Fruit fly (Drosophila melanogaster) whole organism, embryonic: ENCODE results near the gene CG5910.
A peak's percentile ranks its signal among the peaks of the same experiment; 100 is the strongest.

Experiments
- Abd-B ChIP-seq: fragments of 200-800 bp; sonication (Bioruptor generic); optimal IDR thresholded peaks from 2 replicates; lab custom pipeline; 2018; ENCODE audit warnings: missing biosample characterization, mild to moderate bottlenecking, missing genetic modification characterization, moderate library complexity
- Aef1 ChIP-seq: fragments of 200-800 bp; sonication (Bioruptor generic); IDR thresholded peaks from 3 replicates; pipeline ENCODE4 v1.3.6; 2022; ENCODE audit warnings: missing biosample characterization, missing genetic modification characterization
- Awh ChIP-seq: fragments of 200-800 bp; sonication (Bioruptor generic); IDR thresholded peaks from 2 replicates; pipeline ENCODE4, ENCODE4 v1.3.6; 2022; ENCODE audit warnings: missing biosample characterization, missing genetic modification characterization
- BEAF-32 ChIP-seq: fragments of 200-800 bp; sonication (Bioruptor generic); optimal IDR thresholded peaks from 3 replicates; lab custom pipeline; 2017; ENCODE audit warnings: missing biosample characterization, missing genetic modification characterization, mild to moderate bottlenecking, moderate library complexity, missing genetic modification reagents
- Bgb ChIP-seq: fragments of 200-800 bp; sonication (Bioruptor generic); IDR thresholded peaks from 2 replicates; pipeline ENCODE4 v1.3.6; 2022; ENCODE audit warnings: missing biosample characterization, missing genetic modification characterization; ENCODE audit not compliant: partially characterized antibody
- BtbVII ChIP-seq: fragments of 200-800 bp; sonication (Bioruptor generic); optimal IDR thresholded peaks from 3 replicates; lab custom pipeline; 2017; ENCODE audit warnings: missing biosample characterization, mild to moderate bottlenecking, missing genetic modification characterization
- CG11504 ChIP-seq: fragments of 200-800 bp; sonication (Bioruptor generic); optimal IDR thresholded peaks from 3 replicates; lab custom pipeline; 2019; ENCODE audit warnings: missing biosample characterization, mild to moderate bottlenecking, missing genetic modification characterization, moderate library complexity
- CG12104 ChIP-seq: fragments of 200-800 bp; sonication (Bioruptor generic); optimal IDR thresholded peaks from 3 replicates; lab custom pipeline; 2016; ENCODE audit warnings: missing biosample characterization, missing genetic modification characterization
- CG12219 ChIP-seq: fragments of 200-800 bp; sonication (Bioruptor generic); optimal IDR thresholded peaks from 3 replicates; lab custom pipeline; 2018; ENCODE audit warnings: missing biosample characterization, mild to moderate bottlenecking, missing genetic modification characterization
- CG13775 ChIP-seq: fragments of 200-800 bp; sonication (Bioruptor generic); optimal IDR thresholded peaks from 3 replicates; lab custom pipeline; 2017; ENCODE audit warnings: missing biosample characterization, mild to moderate bottlenecking, missing genetic modification characterization
- CG15011 ChIP-seq: fragments of 200-800 bp; sonication (Bioruptor generic); optimal IDR thresholded peaks from 3 replicates; lab custom pipeline; 2018; ENCODE audit warnings: missing biosample characterization, mild to moderate bottlenecking, missing genetic modification characterization
- CG15073 ChIP-seq: fragments of 200-800 bp; sonication (Bioruptor generic); optimal IDR thresholded peaks from 2 replicates; lab custom pipeline; 2016; ENCODE audit warnings: missing biosample characterization, missing genetic modification characterization
- CG16863 ChIP-seq: fragments of 200-800 bp; sonication (Bioruptor generic); optimal IDR thresholded peaks from 3 replicates; lab custom pipeline; 2016; ENCODE audit warnings: missing biosample characterization, missing genetic modification characterization
- CG17359 ChIP-seq: fragments of 200-800 bp; sonication (Bioruptor generic); optimal IDR thresholded peaks from 3 replicates; lab custom pipeline; 2018; ENCODE audit warnings: missing biosample characterization, mild to moderate bottlenecking, missing genetic modification characterization, moderate library complexity
- CG18599 ChIP-seq: fragments of 200-800 bp; sonication (Bioruptor generic); optimal IDR thresholded peaks from 3 replicates; lab custom pipeline; 2017; ENCODE audit warnings: missing biosample characterization, missing genetic modification characterization, mild to moderate bottlenecking, moderate library complexity, missing genetic modification reagents
- CG3847 ChIP-seq: fragments of 200-800 bp; sonication (Bioruptor generic); IDR thresholded peaks from 2 replicates; pipeline ENCODE4 v1.3.6; 2022; ENCODE audit warnings: missing biosample characterization, missing genetic modification characterization
- CG7357 ChIP-seq: fragments of 200-800 bp; sonication (Bioruptor generic); IDR thresholded peaks from 3 replicates; pipeline ENCODE4 v1.3.6; 2022; ENCODE audit warnings: missing biosample characterization, missing genetic modification characterization
- CG8089 ChIP-seq: fragments of 200-800 bp; sonication (Bioruptor generic); optimal IDR thresholded peaks from 3 replicates; lab custom pipeline; 2016; ENCODE audit warnings: missing biosample characterization, missing genetic modification characterization
- Dfd ChIP-seq, 2 experiments: fragments of >200 bp; optimal IDR thresholded peaks; 2 replicates each; lab custom pipeline; 2017; ENCODE audit warnings: missing biosample characterization in 2 of 2, missing genetic modification characterization in 2 of 2
- Ets65A ChIP-seq: fragments of 200-800 bp; sonication (Bioruptor generic); peaks from one replicate; lab custom pipeline; 2016; ENCODE audit warnings: missing biosample characterization, missing genetic modification characterization
- HmgZ ChIP-seq: fragments of 200-800 bp; sonication (Bioruptor generic); optimal IDR thresholded peaks from 2 replicates; lab custom pipeline; 2018; ENCODE audit warnings: missing biosample characterization, mild to moderate bottlenecking, missing genetic modification characterization
- Hr3 ChIP-seq: fragments of 200-800 bp; sonication (Bioruptor generic); optimal IDR thresholded peaks from 3 replicates; lab custom pipeline; 2016; ENCODE audit warnings: missing biosample characterization, missing genetic modification characterization
- Hr39 ChIP-seq: fragments of >200 bp; optimal IDR thresholded peaks from 2 replicates; lab custom pipeline; 2017
- Hr78 ChIP-seq, 2 experiments: fragments of 200-800 bp in 1 of 2; fragments of >200 bp in 1 of 2; sonication (Bioruptor generic) in 1 of 2; optimal IDR thresholded peaks; 2 replicates each; lab custom pipeline; 2017 to 2019; ENCODE audit warnings: missing biosample characterization in 2 of 2, missing genetic modification characterization in 2 of 2, mild to moderate bottlenecking in 1 of 2, moderate library complexity in 1 of 2
- Lpt ChIP-seq: fragments of >200 bp; optimal IDR thresholded peaks from 2 replicates; lab custom pipeline; 2018; ENCODE audit warnings: missing biosample characterization, missing genetic modification characterization
- Nf-YC ChIP-seq: fragments of 200-800 bp; optimal IDR thresholded peaks from 3 replicates; lab custom pipeline; 2019; ENCODE audit warnings: missing biosample characterization, mild to moderate bottlenecking, missing genetic modification characterization, moderate library complexity
- Oli ChIP-seq: fragments of 200-800 bp; sonication (Bioruptor generic); optimal IDR thresholded peaks from 2 replicates; lab custom pipeline; 2018; ENCODE audit warnings: missing biosample characterization, mild to moderate bottlenecking, missing genetic modification characterization, moderate library complexity
- Pdp1 ChIP-seq, 2 experiments: fragments of 200-800 bp; sonication (Bioruptor generic); optimal IDR thresholded peaks; 3 replicates each; lab custom pipeline; 2016; ENCODE audit warnings: missing biosample characterization in 2 of 2, missing genetic modification characterization in 2 of 2, mild to moderate bottlenecking in 1 of 2, moderate library complexity in 1 of 2
- Spps ChIP-seq: fragments of 200-800 bp; sonication (Bioruptor generic); optimal IDR thresholded peaks from 2 replicates; lab custom pipeline; 2018; ENCODE audit warnings: missing biosample characterization, mild to moderate bottlenecking, missing genetic modification characterization
- Trl ChIP-seq, 3 experiments: fragments of >200 bp in 2 of 3; fragments of 200-800 bp in 1 of 3; sonication (Bioruptor generic) in 1 of 3; optimal IDR thresholded peaks; 2 replicates in 1 of 3; 3 replicates in 2 of 3; lab custom pipeline; 2016 to 2017; ENCODE audit warnings: missing biosample characterization in 1 of 3, missing genetic modification characterization in 1 of 3
- Xrp1 ChIP-seq: fragments of 200-800 bp; sonication (Bioruptor generic); IDR thresholded peaks from 2 replicates; pipeline ENCODE4 v1.3.6; 2022; ENCODE audit warnings: missing biosample characterization, missing genetic modification characterization
- bcd ChIP-seq: fragments of 200-800 bp; sonication (Bioruptor generic); optimal IDR thresholded peaks from 2 replicates; lab custom pipeline; 2017; ENCODE audit warnings: missing biosample characterization, mild to moderate bottlenecking, missing genetic modification characterization
- bigmax ChIP-seq: fragments of 200-800 bp; sonication (Bioruptor generic); optimal IDR thresholded peaks from 2 replicates; lab custom pipeline; 2018; ENCODE audit warnings: missing biosample characterization, mild to moderate bottlenecking, missing genetic modification characterization
- disco-r ChIP-seq: fragments of 200-800 bp; sonication (Bioruptor generic); optimal IDR thresholded peaks from 2 replicates; lab custom pipeline; 2016; ENCODE audit warnings: missing biosample characterization, missing genetic modification characterization
- dmrt99B ChIP-seq: fragments of 200-800 bp; sonication (Bioruptor generic); optimal IDR thresholded peaks from 2 replicates; lab custom pipeline; 2018; ENCODE audit warnings: missing biosample characterization, mild to moderate bottlenecking, missing genetic modification characterization, moderate library complexity
- en ChIP-seq: fragments of 200-800 bp; sonication (Bioruptor generic); optimal IDR thresholded peaks from 2 replicates; lab custom pipeline; 2016; ENCODE audit warnings: missing biosample characterization, missing genetic modification characterization
- ewg ChIP-seq: fragments of 200-800 bp; sonication (Bioruptor generic); optimal IDR thresholded peaks from 3 replicates; lab custom pipeline; 2017; ENCODE audit warnings: mild to moderate bottlenecking, missing biosample characterization, missing genetic modification reagents, missing genetic modification characterization
- fu2 ChIP-seq: fragments of 200-800 bp; sonication (Bioruptor generic); optimal IDR thresholded peaks from 2 replicates; lab custom pipeline; 2016; ENCODE audit warnings: missing biosample characterization, missing genetic modification characterization
- ken ChIP-seq: fragments of 200-800 bp; sonication (Bioruptor generic); IDR thresholded peaks from 3 replicates; pipeline ENCODE4 v1.3.6; 2022; ENCODE audit warnings: missing biosample characterization, missing genetic modification characterization
- lov ChIP-seq, 2 experiments: fragments of 200-800 bp in 1 of 2; fragments of >200 bp in 1 of 2; sonication (Bioruptor generic) in 1 of 2; IDR thresholded peaks in 1 of 2; optimal IDR thresholded peaks in 1 of 2; 2 replicates in 1 of 2; 3 replicates in 1 of 2; pipeline versions ENCODE4 v1.3.6 to Lab custom; 2017 to 2022; ENCODE audit warnings: missing biosample characterization in 1 of 2, missing genetic modification characterization in 1 of 2
- mam ChIP-seq: fragments of 200-800 bp; sonication (Bioruptor generic); optimal IDR thresholded peaks from 3 replicates; lab custom pipeline; 2016; ENCODE audit warnings: missing biosample characterization, missing genetic modification characterization
- pfk ChIP-seq: fragments of 200-800 bp; sonication (Bioruptor generic); optimal IDR thresholded peaks from 2 replicates; lab custom pipeline; 2018; ENCODE audit warnings: missing biosample characterization, mild to moderate bottlenecking, missing genetic modification characterization, moderate library complexity
- phol ChIP-seq: fragments of 200-800 bp; sonication (Bioruptor generic); optimal IDR thresholded peaks from 3 replicates; lab custom pipeline; 2018; ENCODE audit warnings: missing biosample characterization, mild to moderate bottlenecking, missing genetic modification characterization, moderate library complexity
- salm ChIP-seq: fragments of 200-800 bp; sonication (Bioruptor generic); optimal IDR thresholded peaks from 2 replicates; lab custom pipeline; 2018; ENCODE audit warnings: missing biosample characterization, mild to moderate bottlenecking, missing genetic modification characterization
- sim ChIP-seq: fragments of 200-800 bp; sonication (Bioruptor generic); IDR thresholded peaks from 2 replicates; pipeline ENCODE4 v1.3.6; 2022; ENCODE audit warnings: missing biosample characterization, missing genetic modification characterization
- sna ChIP-seq: fragments of 200-800 bp; sonication (Bioruptor generic); IDR thresholded peaks from 2 replicates; pipeline ENCODE4 v1.3.6; 2022; ENCODE audit warnings: missing biosample characterization, missing genetic modification characterization; ENCODE audit not compliant: partially characterized antibody
- vfl ChIP-seq: fragments of 200-800 bp; sonication (Bioruptor generic); optimal IDR thresholded peaks from 2 replicates; lab custom pipeline; 2016; ENCODE audit warnings: missing biosample characterization, missing genetic modification characterization

Gene CG5910

dm6 chr3L:20441632-20442469 is at the start of gene CG5910:
Gene CG5910, plus strand, starts transcription at chr3L:20442419.
- peak; percentile 80 for TF ChIP-seq Nf-YC
- no peak for TF ChIP-seq Lpt (GFP tag; lab: Kevin White, UChicago)
- TF ChIP-seq CG3847, result peak; percentile 80
- TF ChIP-seq CG15011 (GFP tag; lab: Kevin White, UChicago), result peak; percentile 79
- TF ChIP-seq HmgZ (tag; lab: Kevin White, UChicago), result peak; percentile 87
- peak; percentile 78 for TF ChIP-seq Spps
- TF ChIP-seq Trl (optimal IDR thresholded peaks at IDR 0.05; lab: Kevin White, UChicago), result peak; percentile 31 to 44
- no peak for TF ChIP-seq Trl (GFP tag; optimal IDR thresholded peaks at IDR 0.05; lab: Kevin White, UChicago)
- no peak for TF ChIP-seq lov (optimal IDR thresholded peaks at IDR 0.05; lab: Kevin White, UChicago)
- no peak for TF ChIP-seq lov (GFP tag; IDR thresholded peaks at IDR 0.05; lab: Robert Waterston, UW)
- peak; percentile 67 for TF ChIP-seq Awh (GFP tag; lab: Robert Waterston, UW)
- TF ChIP-seq Oli, result peak; percentile 94
- TF ChIP-seq Dfd (GFP tag; optimal IDR thresholded peaks at IDR 0.05; lab: Kevin White, UChicago), result no peak
- TF ChIP-seq fu2 (GFP tag; lab: Kevin White, UChicago), result peak; percentile 4
- TF ChIP-seq CG13775 (GFP tag; lab: Kevin White, UChicago), result peak; percentile 88
- TF ChIP-seq Aef1 (GFP tag; lab: Robert Waterston, UW), result peak; percentile 74
- no peak for TF ChIP-seq CG15073 (GFP tag; lab: Kevin White, UChicago)
- peak; percentile 53 for TF ChIP-seq mam
- peak; percentile 88 for TF ChIP-seq CG17359 (tag; lab: Kevin White, UChicago)
- TF ChIP-seq disco-r, result no peak
- peak; percentile 86 for TF ChIP-seq Hr3 (GFP tag; lab: Kevin White, UChicago)
- TF ChIP-seq Xrp1 (GFP tag; lab: Robert Waterston, UW), result peak; percentile 84
- TF ChIP-seq CG16863 (GFP tag; lab: Kevin White, UChicago), result peak; percentile 8
- TF ChIP-seq CG12219, result peak; percentile 77
- no peak for TF ChIP-seq sna (GFP tag; lab: Robert Waterston, UW)
- peak; percentile 84 for TF ChIP-seq CG12104
- peak; percentile 96 for TF ChIP-seq CG18599 (GFP tag; lab: Kevin White, UChicago)
- no peak for TF ChIP-seq Bgb (GFP tag; lab: Robert Waterston, UW)
- no peak for TF ChIP-seq Hr78 (GFP tag; optimal IDR thresholded peaks at IDR 0.05; lab: Kevin White, UChicago)
- TF ChIP-seq BEAF-32 (GFP tag; lab: Kevin White, UChicago), result no peak
- peak; percentile 90 for TF ChIP-seq bcd (GFP tag; lab: Kevin White, UChicago)
- TF ChIP-seq Pdp1 (GFP tag; optimal IDR thresholded peaks at IDR 0.05; lab: Kevin White, UChicago), result peak; percentile 3 to 35
- TF ChIP-seq CG7357 (GFP tag; lab: Robert Waterston, UW), result peak; percentile 83
- TF ChIP-seq BtbVII (GFP tag; lab: Kevin White, UChicago), result peak; percentile 90
- peak; percentile 79 for TF ChIP-seq salm (tag; lab: Kevin White, UChicago)
- no peak for TF ChIP-seq en
- peak; percentile 2 for TF ChIP-seq CG8089
- TF ChIP-seq Abd-B (GFP tag; lab: Kevin White, UChicago), result peak; percentile 89
- TF ChIP-seq ken (GFP tag; lab: Robert Waterston, UW), result 0 out of 3 replicates have a peak, but pooled peaks have one; percentile 32
- peak; percentile 69 for TF ChIP-seq ewg (GFP tag; lab: Kevin White, UChicago)
- peak; percentile 93 for TF ChIP-seq dmrt99B (tag; lab: Kevin White, UChicago)
- no peak for TF ChIP-seq Hr39 (lab: Kevin White, UChicago)
- peak; percentile 84 for TF ChIP-seq Ets65A
- 0 out of 2 replicates have a peak, but pooled peaks have one; percentile 46 for TF ChIP-seq sim (GFP tag; lab: Robert Waterston, UW)
- peak; percentile 93 for TF ChIP-seq phol (tag; lab: Kevin White, UChicago)
- no peak for TF ChIP-seq bigmax (GFP tag; lab: Kevin White, UChicago)
- no peak for TF ChIP-seq pfk (GFP tag; lab: Kevin White, UChicago)
- TF ChIP-seq CG11504 (tag; lab: Kevin White, UChicago), result peak; percentile 94
- TF ChIP-seq vfl (GFP tag; lab: Kevin White, UChicago), result no peak
